Worm (Caenorhabditis elegans): ENCODE measurements around the gene pqn-79.
"Not testable (repeated sequence)": the region's sequence is repeated elsewhere in the genome, so short reads cannot be mapped to it uniquely, and the experiment has no call there.

DNA sequence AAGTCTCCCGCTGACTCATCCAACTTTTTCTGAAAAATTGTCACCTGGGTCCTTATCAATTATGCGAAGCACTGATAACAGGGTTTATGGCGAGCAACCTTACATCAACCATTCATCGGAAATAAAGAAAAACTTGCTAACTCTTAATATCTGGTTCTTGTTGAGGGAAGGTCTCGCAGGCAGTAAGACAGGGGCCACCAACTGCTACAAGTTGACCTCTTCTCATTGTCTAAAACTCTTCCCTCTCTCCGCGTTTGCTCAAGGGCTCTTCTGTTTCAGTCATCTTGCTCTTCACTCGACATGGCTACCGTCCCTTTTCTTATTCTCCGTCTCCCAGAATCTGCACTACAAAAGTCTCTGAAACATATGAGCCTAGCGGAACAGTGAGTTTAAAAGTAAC, 40.1 kb downstream of the pqn-79 start, which contains the start of gene Y105C5A.10:
- TF ChIP-seq ama-1 (optimal IDR thresholded peaks at IDR 0.05); ceh-9 (tag; optimal IDR thresholded peaks at IDR 0.05); pqm-1 (tag; optimal IDR thresholded peaks at IDR 0.05); unc-55 (GFP tag; optimal IDR thresholded peaks at IDR 0.05); pha-4 (tag; optimal IDR thresholded peaks at IDR 0.05); nhr-11 (tag; optimal IDR thresholded peaks at IDR 0.05); fax-1 (tag; optimal IDR thresholded peaks at IDR 0.05); dve-1 (tag; optimal IDR thresholded peaks at IDR 0.05); ets-4 (tag; optimal IDR thresholded peaks at IDR 0.05); pag-3 (tag; optimal IDR thresholded peaks at IDR 0.05; ENCODE audit: borderline replicate concordance); rnt-1 (tag; optimal IDR thresholded peaks at IDR 0.05); dmd-4 (tag; optimal IDR thresholded peaks at IDR 0.05; ENCODE audit: borderline replicate concordance); F13H6.1 (tag; optimal IDR thresholded peaks at IDR 0.05); C38D4.7 (GFP tag; optimal IDR thresholded peaks at IDR 0.05): not testable (repeated sequence)

Data from whole organism, late embryonic.